Worm (Caenorhabditis elegans): ENCODE data around the gene npr-24.

DNA sequence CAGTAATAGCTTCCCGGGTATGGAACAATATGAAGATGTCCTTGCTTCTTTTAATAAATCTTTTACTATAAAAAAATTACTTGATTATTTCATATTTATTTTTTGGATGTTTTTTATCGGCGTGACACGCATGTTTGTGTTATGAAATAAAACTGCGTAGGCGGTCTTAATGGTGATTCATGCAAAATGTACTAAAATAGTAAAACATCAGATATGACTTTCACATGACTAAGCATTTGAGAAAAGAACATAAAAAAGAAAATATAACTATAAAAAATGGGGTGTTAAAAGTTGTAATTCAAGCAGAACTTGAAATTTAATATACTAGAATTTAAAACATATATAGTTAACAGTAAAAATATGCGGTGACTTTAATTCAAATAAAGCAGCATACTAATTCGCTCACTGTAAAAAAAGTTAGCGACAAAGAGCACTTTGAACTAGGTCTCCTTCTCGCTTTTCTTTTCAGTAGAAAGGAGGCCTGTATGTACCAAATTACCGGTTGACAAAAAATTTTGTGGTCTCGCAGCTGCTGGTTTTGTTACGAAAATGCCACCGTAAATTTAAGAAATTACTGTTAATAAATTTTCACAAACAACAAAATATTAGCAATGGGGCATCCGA, 4.6 kb downstream of the npr-24 start:
- TF ChIP-seq ces-1 (GFP tag; optimal IDR thresholded peaks at IDR 0.05) (no peak), snpc-4 (tag; optimal IDR thresholded peaks at IDR 0.05) (no peak), lin-15B (tag; optimal IDR thresholded peaks at IDR 0.05) (no peak), sox-4 (tag; optimal IDR thresholded peaks at IDR 0.05) (no peak), ceh-63 (GFP tag; optimal IDR thresholded peaks at IDR 0.05) (no peak), unc-130 (tag; optimal IDR thresholded peaks at IDR 0.05) (no peak), lir-3 (tag; optimal IDR thresholded peaks at IDR 0.05; ENCODE audit: poor library complexity) (no peak), elt-2 (tag; optimal IDR thresholded peaks at IDR 0.05) (no peak), pag-3 (tag; optimal IDR thresholded peaks at IDR 0.05; ENCODE audit: borderline replicate concordance, insufficient read depth) (no peak), tlp-1 (tag; optimal IDR thresholded peaks at IDR 0.05) (no peak), sptf-1 (tag; optimal IDR thresholded peaks at IDR 0.05) (no peak), swsn-7 (tag; optimal IDR thresholded peaks at IDR 0.05) (no peak), nhr-237 (tag; optimal IDR thresholded peaks at IDR 0.05) (no peak), nhr-77 (tag; optimal IDR thresholded peaks at IDR 0.05) (no peak)

Measured in whole organism, L1 larva.